Worm (Caenorhabditis elegans) whole organism, early embryonic: ENCODE measurements around the gene K09H11.6.

Source experiments
- B0310.2 ChIP-seq: sonication (generic microtip); optimal IDR thresholded peaks from 2 replicates; lab custom pipeline; 2016; ENCODE audit warnings: mild to moderate bottlenecking, missing genetic modification characterization, missing compliant biosample characterization
- F13C5.2 ChIP-seq: sonication (generic microtip); optimal IDR thresholded peaks from 2 replicates; lab custom pipeline; 2017; ENCODE audit warnings: mild to moderate bottlenecking, missing genetic modification characterization, inconsistent platforms, missing compliant biosample characterization
- aly-1 ChIP-seq: sonication (generic microtip); optimal IDR thresholded peaks from 2 replicates; lab custom pipeline; 2016; ENCODE audit warnings: missing genetic modification characterization, missing compliant biosample characterization
- ama-1 ChIP-seq: fragments of 150-350 bp; optimal IDR thresholded peaks from 2 replicates; lab custom pipeline; 2014
- ceh-13 ChIP-seq: fragments of 200-800 bp; sonication (Bioruptor generic); optimal IDR thresholded peaks from 2 replicates; lab custom pipeline; 2018; ENCODE audit warnings: mild to moderate bottlenecking, missing genetic modification characterization, missing compliant biosample characterization
- ceh-36 ChIP-seq: sonication (generic microtip); optimal IDR thresholded peaks from 2 replicates; lab custom pipeline; 2016; ENCODE audit warnings: missing genetic modification characterization, inconsistent platforms, missing compliant biosample characterization
- ets-7 ChIP-seq: sonication (generic microtip); optimal IDR thresholded peaks from 2 replicates; lab custom pipeline; 2016; ENCODE audit warnings: missing genotype, missing genetic modification characterization, missing compliant biosample characterization
- flt-1 ChIP-seq: fragments of 200-800 bp; sonication (Bioruptor generic); IDR thresholded peaks from 2 replicates; pipeline ENCODE4 v1.3.6; 2022; ENCODE audit warnings: missing genetic modification characterization, missing compliant biosample characterization
- hmbx-1 ChIP-seq: sonication (generic microtip); optimal IDR thresholded peaks from 2 replicates; lab custom pipeline; 2016; ENCODE audit warnings: mild to moderate bottlenecking, missing genetic modification characterization, missing compliant biosample characterization
- hmg-4 ChIP-seq: fragments of 200-800 bp; sonication (Bioruptor generic); optimal IDR thresholded peaks from 2 replicates; lab custom pipeline; 2018; ENCODE audit warnings: mild to moderate bottlenecking, missing genetic modification characterization, missing compliant biosample characterization
- hnd-1 ChIP-seq: sonication (generic microtip); optimal IDR thresholded peaks from 2 replicates; lab custom pipeline; 2016; ENCODE audit warnings: missing genetic modification characterization, missing compliant biosample characterization
- pes-1 ChIP-seq: fragments of 200-800 bp; sonication (Bioruptor generic); IDR thresholded peaks from 2 replicates; pipeline ENCODE4 v1.3.6; 2022; ENCODE audit warnings: missing genetic modification reagents, missing genetic modification characterization, missing compliant biosample characterization
- scrt-1 ChIP-seq: fragments of 200-800 bp; sonication (Bioruptor generic); IDR thresholded peaks from 2 replicates; pipeline ENCODE4 v1.3.6; 2022; ENCODE audit warnings: missing genetic modification characterization, missing compliant biosample characterization
- sea-1 ChIP-seq: fragments of 200-800 bp; sonication (Bioruptor generic); conservative IDR thresholded peaks from 2 replicates; pipeline ENCODE4 v1.3.6; 2022; ENCODE audit warnings: missing genetic modification characterization, missing compliant biosample characterization
- tbx-11 ChIP-seq: fragments of 200-800 bp; sonication (Bioruptor generic); IDR thresholded peaks from 2 replicates; pipeline ENCODE4 v1.3.6; 2022; ENCODE audit warnings: missing genetic modification characterization, missing compliant biosample characterization
- tbx-37 ChIP-seq: fragments of 200-800 bp; sonication (Bioruptor generic); conservative IDR thresholded peaks from 2 replicates; pipeline ENCODE4 v1.3.6; 2022; ENCODE audit warnings: missing genetic modification reagents, missing genetic modification characterization, missing compliant biosample characterization
- tra-4 ChIP-seq: sonication (generic microtip); optimal IDR thresholded peaks from 2 replicates; lab custom pipeline; 2017; ENCODE audit warnings: missing genetic modification characterization, missing compliant biosample characterization

The K09H11.6 gene

ce11 chrV:5741237-5741636, 5.3 kb upstream of the K09H11.6 start:
- TF ChIP-seq B0310.2 (tag; lab: Kevin White, UChicago) (no peak), ets-7 (tag; lab: Kevin White, UChicago) (no peak), ceh-13 (GFP tag; lab: Kevin White, UChicago) (no peak), ceh-36 (tag; lab: Kevin White, UChicago) (no peak), hnd-1 (tag; lab: Kevin White, UChicago) (no peak)

DNA sequence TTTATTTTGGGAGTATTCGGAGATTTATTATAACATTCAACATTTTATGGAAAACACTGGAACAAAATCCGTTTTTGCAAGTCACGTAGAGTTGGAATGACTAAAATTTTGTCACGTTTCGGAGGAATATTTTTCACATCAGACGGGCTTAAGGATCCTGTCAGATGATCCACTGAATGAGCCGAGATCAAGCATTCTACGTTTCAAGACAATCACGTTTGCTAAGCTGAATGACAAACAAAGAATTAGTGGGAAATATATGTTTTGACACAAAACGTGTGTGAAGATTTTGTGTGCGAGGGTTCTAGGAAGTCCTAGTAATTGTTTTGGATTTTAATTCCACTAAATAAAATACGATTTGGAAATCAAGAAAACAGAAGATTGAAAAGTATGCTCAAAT, 3.5 kb upstream of the K09H11.6 start:
- TF ChIP-seq B0310.2 (tag; lab: Kevin White, UChicago), result no peak
- no peak for TF ChIP-seq ama-1
- TF ChIP-seq ceh-36 (tag; lab: Kevin White, UChicago), result no peak
- no peak for TF ChIP-seq ceh-13 (GFP tag; lab: Kevin White, UChicago)
- no peak for TF ChIP-seq scrt-1
- no peak for TF ChIP-seq hmg-4 (GFP tag; lab: Kevin White, UChicago)
- TF ChIP-seq tra-4, result no peak
- no peak for TF ChIP-seq pes-1 (GFP tag; lab: Robert Waterston, UW)
- TF ChIP-seq flt-1 (GFP tag; lab: Robert Waterston, UW), result no peak

DNA sequence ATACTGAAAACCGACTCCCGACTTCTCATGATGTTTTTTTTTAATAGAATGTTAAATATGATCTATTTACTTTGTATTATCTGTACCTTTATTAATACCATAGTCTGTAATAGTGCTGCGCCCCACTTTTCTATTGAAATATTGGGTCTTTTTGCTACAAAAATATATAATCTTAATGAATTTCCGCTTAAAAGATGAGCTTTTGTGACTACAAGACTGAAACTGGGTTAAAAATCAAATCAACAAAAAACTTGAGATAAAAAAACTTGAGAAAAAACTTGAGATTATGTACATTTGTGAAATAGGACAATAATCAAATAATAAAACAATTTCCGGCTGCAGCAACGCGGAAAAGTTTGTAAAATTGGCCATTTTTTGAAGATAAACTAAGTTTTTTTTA, 5.2 kb downstream of the K09H11.6 start, which contains the start of gene K09H11.15:
Gene K09H11.15, minus strand, starts transcription at position 101 of the 400 bp plus-strand sequence.
- TF ChIP-seq B0310.2 (tag; lab: Kevin White, UChicago) (no peak), ceh-13 (GFP tag; lab: Kevin White, UChicago) (no peak), tbx-37 (GFP tag; lab: Robert Waterston, UW) (no peak), pes-1 (GFP tag; lab: Robert Waterston, UW) (no peak), flt-1 (GFP tag; lab: Robert Waterston, UW) (no peak), ama-1 (no peak), tbx-11 (GFP tag; lab: Robert Waterston, UW) (no peak), scrt-1 (no peak)

DNA sequence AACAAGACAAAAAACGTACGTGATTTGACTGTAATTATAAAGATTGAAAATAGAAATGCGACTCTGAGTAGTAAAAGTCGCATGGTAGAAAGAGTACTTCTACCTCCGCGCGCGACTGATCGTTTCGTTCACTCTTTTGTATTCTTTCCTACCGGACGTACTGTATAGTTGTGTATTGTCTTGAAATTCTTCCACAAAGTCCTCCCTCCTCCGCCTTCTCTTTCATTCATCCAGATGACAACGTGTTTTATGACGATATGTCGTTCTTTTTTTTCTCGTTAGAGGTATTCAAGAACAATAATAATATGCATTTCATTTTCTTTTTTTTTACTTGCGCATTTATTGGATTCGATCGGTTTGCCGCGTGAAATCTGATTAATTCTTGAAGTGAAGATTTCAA, 9.5 kb downstream of the K09H11.6 start, which contains the start of gene K09H11.4:
Gene K09H11.4, minus strand, starts transcription at position 101 of the 400 bp plus-strand sequence.
- TF ChIP-seq ceh-36 (tag; lab: Kevin White, UChicago) (no peak), sea-1 (no peak), F13C5.2 (tag; lab: Kevin White, UChicago) (no peak), tra-4 (no peak), hnd-1 (tag; lab: Kevin White, UChicago) (no peak)

ce11 chrV:5724395-5724794, 11.6 kb downstream of the K09H11.6 start:
- TF ChIP-seq ama-1, result no peak
- TF ChIP-seq scrt-1, result no peak
- no peak for TF ChIP-seq ceh-13 (GFP tag; lab: Kevin White, UChicago)
- TF ChIP-seq tbx-11 (GFP tag; lab: Robert Waterston, UW), result no peak
- TF ChIP-seq sea-1, result no peak
- no peak for TF ChIP-seq ceh-36 (tag; lab: Kevin White, UChicago)
- TF ChIP-seq pes-1 (GFP tag; lab: Robert Waterston, UW), result no peak
- TF ChIP-seq flt-1 (GFP tag; lab: Robert Waterston, UW), result no peak
- TF ChIP-seq aly-1 (tag; lab: Kevin White, UChicago), result no peak
- TF ChIP-seq hnd-1 (tag; lab: Kevin White, UChicago), result no peak
- no peak for TF ChIP-seq tra-4
- no peak for TF ChIP-seq hmg-4 (GFP tag; lab: Kevin White, UChicago)
- TF ChIP-seq hmbx-1, result no peak
- TF ChIP-seq ets-7 (tag; lab: Kevin White, UChicago), result no peak
- no peak for TF ChIP-seq B0310.2 (tag; lab: Kevin White, UChicago)
- TF ChIP-seq tbx-37 (GFP tag; lab: Robert Waterston, UW), result no peak
- TF ChIP-seq F13C5.2 (tag; lab: Kevin White, UChicago), result no peak

ce11 chrV:5722093-5722492, 13.9 kb downstream of the K09H11.6 start:
- TF ChIP-seq scrt-1, result no peak
- no peak for TF ChIP-seq tra-4
- TF ChIP-seq ceh-36 (tag; lab: Kevin White, UChicago), result no peak
- TF ChIP-seq aly-1 (tag; lab: Kevin White, UChicago), result no peak
- TF ChIP-seq flt-1 (GFP tag; lab: Robert Waterston, UW), result no peak
- TF ChIP-seq hnd-1 (tag; lab: Kevin White, UChicago), result no peak
- TF ChIP-seq hmg-4 (GFP tag; lab: Kevin White, UChicago), result no peak
- TF ChIP-seq B0310.2 (tag; lab: Kevin White, UChicago), result no peak
- no peak for TF ChIP-seq ceh-13 (GFP tag; lab: Kevin White, UChicago)
- no peak for TF ChIP-seq tbx-11 (GFP tag; lab: Robert Waterston, UW)
- no peak for TF ChIP-seq pes-1 (GFP tag; lab: Robert Waterston, UW)
- no peak for TF ChIP-seq sea-1
- no peak for TF ChIP-seq ama-1
- no peak for TF ChIP-seq tbx-37 (GFP tag; lab: Robert Waterston, UW)
- no peak for TF ChIP-seq ets-7 (tag; lab: Kevin White, UChicago)
- no peak for TF ChIP-seq F13C5.2 (tag; lab: Kevin White, UChicago)

- TF ChIP-seq pes-1 (GFP tag; lab: Robert Waterston, UW), result no peak
- no peak for TF ChIP-seq hmg-4 (GFP tag; lab: Kevin White, UChicago)
- no peak for TF ChIP-seq flt-1 (GFP tag; lab: Robert Waterston, UW)
- no peak for TF ChIP-seq ama-1
- no peak for TF ChIP-seq tra-4
- no peak for TF ChIP-seq aly-1 (tag; lab: Kevin White, UChicago)
- no peak for TF ChIP-seq hnd-1 (tag; lab: Kevin White, UChicago)
- no peak for TF ChIP-seq scrt-1
- no peak for TF ChIP-seq sea-1
- TF ChIP-seq B0310.2 (tag; lab: Kevin White, UChicago), result no peak
- no peak for TF ChIP-seq tbx-37 (GFP tag; lab: Robert Waterston, UW)
- TF ChIP-seq hmbx-1, result no peak
- no peak for TF ChIP-seq ceh-13 (GFP tag; lab: Kevin White, UChicago)
- TF ChIP-seq ets-7 (tag; lab: Kevin White, UChicago), result no peak
- no peak for TF ChIP-seq ceh-36 (tag; lab: Kevin White, UChicago)
- no peak for TF ChIP-seq tbx-11 (GFP tag; lab: Robert Waterston, UW)
- no peak for TF ChIP-seq F13C5.2 (tag; lab: Kevin White, UChicago)
Observed at ce11 chrV:5717237-5717935, 18.6 kb downstream of the K09H11.6 start, which contains the start of gene rga-3. TSS of gene rga-3 (plus strand) at chrV:5717885.
